Worm (Caenorhabditis elegans): ENCODE results near the gene F55C10.5.

DNA sequence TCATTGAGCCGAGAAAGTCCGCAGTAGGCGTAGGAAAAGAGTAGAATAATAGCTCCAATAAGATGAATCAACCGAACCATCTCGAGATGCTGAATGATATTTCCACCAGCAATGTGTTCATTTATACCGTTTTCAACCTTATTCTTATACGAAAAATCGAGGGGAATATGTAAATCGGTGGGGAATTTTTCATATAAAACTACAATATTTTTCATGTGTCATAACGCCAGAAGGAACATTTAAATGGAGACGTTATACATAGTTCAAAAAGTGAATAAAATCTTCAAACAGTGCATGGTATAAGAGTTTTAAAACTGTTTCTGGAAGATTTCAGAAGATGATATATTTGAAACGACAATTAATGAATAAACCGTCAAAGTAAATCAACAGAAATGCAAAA lies 19.7 kb downstream of the F55C10.5 start, which contains the start of gene nas-19:
- TF ChIP-seq flt-1 (GFP tag; IDR thresholded peaks at IDR 0.05) (no peak), ztf-29 (GFP tag; IDR thresholded peaks at IDR 0.05) (no peak), ref-1 (GFP tag; conservative IDR thresholded peaks at IDR 0.05) (no peak), tab-1 (GFP tag; IDR thresholded peaks at IDR 0.05) (no peak), klf-2 (GFP tag; conservative IDR thresholded peaks at IDR 0.05) (no peak), med-1 (GFP tag; optimal IDR thresholded peaks at IDR 0.05; ENCODE audit: insufficient read depth) (no peak)
